Fruit fly (Drosophila melanogaster) whole organism, embryonic: ENCODE results near the gene Tasp1.
A peak's percentile ranks its signal among the peaks of the same experiment; 100 is the strongest.

Experiments used
- B-H1 ChIP-seq: fragments of 200-800 bp; sonication (Bioruptor generic); IDR thresholded peaks from 3 replicates; pipeline ENCODE4 v1.3.6; 2022; ENCODE audit warnings: missing biosample characterization, missing genetic modification characterization
- CG11695 ChIP-seq: fragments of 200-800 bp; sonication (Bioruptor generic); IDR thresholded peaks from 3 replicates; pipeline ENCODE4 v1.3.6; 2022; ENCODE audit warnings: missing biosample characterization, missing genetic modification characterization
- CG1233 ChIP-seq: fragments of 200-800 bp; sonication (Bioruptor generic); optimal IDR thresholded peaks from 4 replicates; lab custom pipeline; 2018; ENCODE audit warnings: missing biosample characterization, mild to moderate bottlenecking, missing genetic modification characterization
- CG13775 ChIP-seq: fragments of 200-800 bp; sonication (Bioruptor generic); optimal IDR thresholded peaks from 3 replicates; lab custom pipeline; 2017; ENCODE audit warnings: missing biosample characterization, mild to moderate bottlenecking, missing genetic modification characterization
- CG14050 ChIP-seq: fragments of 200-800 bp; sonication (Bioruptor generic); IDR thresholded peaks from 3 replicates; pipeline ENCODE4 v1.3.6; 2022; ENCODE audit warnings: missing biosample characterization, missing genetic modification characterization
- CG14667 ChIP-seq: fragments of 200-800 bp; sonication (Bioruptor generic); IDR thresholded peaks from 2 replicates; pipeline ENCODE4 v1.3.6; 2022; ENCODE audit warnings: missing biosample characterization, missing genetic modification characterization
- CG17912 ChIP-seq: fragments of 200-800 bp; sonication (Bioruptor generic); optimal IDR thresholded peaks from 2 replicates; lab custom pipeline; 2018; ENCODE audit warnings: missing biosample characterization, mild to moderate bottlenecking, missing genetic modification characterization
- CG2199 ChIP-seq: fragments of 200-800 bp; sonication (Bioruptor generic); IDR thresholded peaks from 3 replicates; pipeline ENCODE4 v1.3.6; 2022; ENCODE audit warnings: missing biosample characterization, missing genetic modification characterization
- CG2712 ChIP-seq: fragments of 200-800 bp; optimal IDR thresholded peaks from 3 replicates; lab custom pipeline; 2019; ENCODE audit warnings: missing biosample characterization, mild to moderate bottlenecking, missing genetic modification characterization, moderate library complexity
- CG3065 ChIP-seq: fragments of 200-800 bp; sonication (Bioruptor generic); optimal IDR thresholded peaks from 2 replicates; lab custom pipeline; 2016; ENCODE audit warnings: missing biosample characterization, missing genetic modification characterization
- CG3163 ChIP-seq: fragments of 200-800 bp; sonication (Bioruptor generic); optimal IDR thresholded peaks from 3 replicates; lab custom pipeline; 2016; ENCODE audit warnings: missing biosample characterization, missing genetic modification characterization
- CG3838 ChIP-seq: fragments of 200-800 bp; sonication (Bioruptor generic); optimal IDR thresholded peaks from 3 replicates; lab custom pipeline; 2016; ENCODE audit warnings: missing biosample characterization, missing genetic modification characterization
- CG3847 ChIP-seq: fragments of 200-800 bp; sonication (Bioruptor generic); IDR thresholded peaks from 2 replicates; pipeline ENCODE4 v1.3.6; 2022; ENCODE audit warnings: missing biosample characterization, missing genetic modification characterization
- CG6813 ChIP-seq: fragments of 200-800 bp; sonication (Bioruptor generic); optimal IDR thresholded peaks from 2 replicates; lab custom pipeline; 2017; ENCODE audit warnings: missing biosample characterization, missing genetic modification characterization, mild to moderate bottlenecking, moderate library complexity, missing genetic modification reagents
- CG8281 ChIP-seq: fragments of 200-800 bp; sonication (Bioruptor generic); optimal IDR thresholded peaks from 2 replicates; lab custom pipeline; 2018; ENCODE audit warnings: missing biosample characterization, mild to moderate bottlenecking, missing genetic modification characterization, moderate library complexity
- D19A ChIP-seq: fragments of 200-800 bp; optimal IDR thresholded peaks from 3 replicates; lab custom pipeline; 2019; ENCODE audit warnings: missing biosample characterization, mild to moderate bottlenecking, missing genetic modification characterization, moderate library complexity
- Dbx ChIP-seq: fragments of 200-800 bp; sonication (Bioruptor generic); IDR thresholded peaks from 3 replicates; pipeline ENCODE4 v1.3.6; 2022; ENCODE audit warnings: missing biosample characterization, missing genetic modification characterization
- Deaf1 ChIP-seq: fragments of 200-800 bp; optimal IDR thresholded peaks from 3 replicates; lab custom pipeline; 2019; ENCODE audit warnings: missing biosample characterization, mild to moderate bottlenecking, missing genetic modification characterization, moderate library complexity
- Dref ChIP-seq: fragments of 200-800 bp; sonication (Bioruptor generic); IDR thresholded peaks from 2 replicates; pipeline ENCODE4 v1.3.6; 2022; ENCODE audit warnings: missing biosample characterization, missing genetic modification characterization
- MBD-R2 ChIP-seq: fragments of 200-800 bp; sonication (Bioruptor generic); IDR thresholded peaks from 2 replicates; pipeline ENCODE4 v1.3.6; 2022; ENCODE audit warnings: missing biosample characterization, missing genetic modification characterization
- Med ChIP-seq: fragments of 200-800 bp; sonication (Bioruptor generic); peaks from one replicate; lab custom pipeline; 2016; ENCODE audit warnings: missing biosample characterization, missing genetic modification characterization, mild to moderate bottlenecking, inconsistent platforms, moderate library complexity
- Nf-YB ChIP-seq: fragments of 200-800 bp; sonication (Bioruptor generic); optimal IDR thresholded peaks from 3 replicates; lab custom pipeline; 2019; ENCODE audit warnings: missing biosample characterization, mild to moderate bottlenecking, missing genetic modification characterization, moderate library complexity
- Optix ChIP-seq: fragments of 200-800 bp; sonication (Bioruptor generic); IDR thresholded peaks from 3 replicates; pipeline ENCODE4 v1.3.6; 2022; ENCODE audit warnings: missing biosample characterization, missing genetic modification characterization
- PHDP ChIP-seq: fragments of 200-800 bp; sonication (Bioruptor generic); optimal IDR thresholded peaks from 3 replicates; lab custom pipeline; 2018; ENCODE audit warnings: missing biosample characterization, mild to moderate bottlenecking, missing genetic modification characterization, moderate library complexity
- Six4 ChIP-seq: fragments of 200-800 bp; sonication (Bioruptor generic); optimal IDR thresholded peaks from 2 replicates; lab custom pipeline; 2016; ENCODE audit warnings: missing biosample characterization, missing genetic modification characterization
- ab ChIP-seq: fragments of 200-800 bp; sonication (Bioruptor generic); optimal IDR thresholded peaks from 2 replicates; lab custom pipeline; 2016; ENCODE audit warnings: missing biosample characterization, missing genetic modification characterization
- cas ChIP-seq: fragments of 200-800 bp; sonication (Bioruptor generic); IDR thresholded peaks from 2 replicates; pipeline ENCODE4 v1.3.6; 2022; ENCODE audit warnings: missing biosample characterization, missing genetic modification characterization
- cato ChIP-seq: fragments of 200-800 bp; sonication (Bioruptor generic); optimal IDR thresholded peaks from 2 replicates; lab custom pipeline; 2016; ENCODE audit warnings: missing biosample characterization, missing genetic modification characterization, borderline replicate concordance
- crc ChIP-seq: fragments of 200-800 bp; sonication (Bioruptor generic); optimal IDR thresholded peaks from 2 replicates; lab custom pipeline; 2016; ENCODE audit warnings: missing biosample characterization, missing genetic modification characterization
- da ChIP-seq: fragments of 200-800 bp; sonication (Bioruptor generic); optimal IDR thresholded peaks from 2 replicates; lab custom pipeline; 2016; ENCODE audit warnings: missing biosample characterization, missing genetic modification characterization
- dan ChIP-seq: fragments of 200-800 bp; sonication (Bioruptor generic); IDR thresholded peaks from 2 replicates; pipeline ENCODE4 v1.3.6; 2022; ENCODE audit warnings: missing biosample characterization, missing genetic modification characterization
- dmrt11E ChIP-seq: fragments of 200-800 bp; sonication (Bioruptor generic); optimal IDR thresholded peaks from 3 replicates; lab custom pipeline; 2018; ENCODE audit warnings: missing biosample characterization, mild to moderate bottlenecking, missing genetic modification characterization, moderate library complexity
- dmrt99B ChIP-seq: fragments of 200-800 bp; sonication (Bioruptor generic); optimal IDR thresholded peaks from 2 replicates; lab custom pipeline; 2018; ENCODE audit warnings: missing biosample characterization, mild to moderate bottlenecking, missing genetic modification characterization, moderate library complexity
- emc ChIP-seq: fragments of 200-800 bp; sonication (Bioruptor generic); optimal IDR thresholded peaks from 2 replicates; lab custom pipeline; 2016; ENCODE audit warnings: missing biosample characterization, missing genetic modification characterization
- eve ChIP-seq, 2 experiments: fragments of >200 bp; optimal IDR thresholded peaks; 2 replicates each; lab custom pipeline; 2017; ENCODE audit warnings: missing biosample characterization in 2 of 2, missing genetic modification characterization in 2 of 2
- fd102C ChIP-seq: fragments of 200-800 bp; sonication (Bioruptor generic); optimal IDR thresholded peaks from 2 replicates; lab custom pipeline; 2018; ENCODE audit warnings: missing biosample characterization, mild to moderate bottlenecking, missing genetic modification characterization, moderate library complexity
- grau ChIP-seq: fragments of 200-800 bp; optimal IDR thresholded peaks from 3 replicates; lab custom pipeline; 2019; ENCODE audit warnings: missing biosample characterization, mild to moderate bottlenecking, missing genetic modification characterization, moderate library complexity
- h ChIP-seq: fragments of >200 bp; optimal IDR thresholded peaks from 2 replicates; lab custom pipeline; 2017
- hbn ChIP-seq: fragments of 200-800 bp; sonication (Bioruptor generic); IDR thresholded peaks from 2 replicates; pipeline ENCODE4 v1.3.6; 2022; ENCODE audit warnings: missing biosample characterization, missing genetic modification characterization; ENCODE audit not compliant: partially characterized antibody
- kah ChIP-seq: fragments of 200-800 bp; sonication (Bioruptor generic); optimal IDR thresholded peaks from 2 replicates; lab custom pipeline; 2018; ENCODE audit warnings: missing biosample characterization, mild to moderate bottlenecking, missing genetic modification characterization
- luna ChIP-seq: fragments of 200-800 bp; sonication (Bioruptor generic); optimal IDR thresholded peaks from 2 replicates; lab custom pipeline; 2016; ENCODE audit warnings: missing biosample characterization, missing genetic modification characterization
- mirr ChIP-seq: fragments of 200-800 bp; sonication (Bioruptor generic); optimal IDR thresholded peaks from 3 replicates; lab custom pipeline; 2018; ENCODE audit warnings: missing biosample characterization, mild to moderate bottlenecking, missing genetic modification characterization
- nmo ChIP-seq: fragments of 200-800 bp; sonication (Bioruptor generic); optimal IDR thresholded peaks from 2 replicates; lab custom pipeline; 2018; ENCODE audit warnings: missing biosample characterization, mild to moderate bottlenecking, missing genetic modification characterization, moderate library complexity
- org-1 ChIP-seq: fragments of 200-800 bp; sonication (Bioruptor generic); optimal IDR thresholded peaks from 2 replicates; lab custom pipeline; 2017; ENCODE audit warnings: missing biosample characterization, missing genetic modification characterization
- pb ChIP-seq: fragments of 200-800 bp; sonication (Bioruptor generic); optimal IDR thresholded peaks from 3 replicates; lab custom pipeline; 2016; ENCODE audit warnings: missing biosample characterization, missing genetic modification characterization
- pho ChIP-seq: fragments of 200-800 bp; sonication (Bioruptor generic); optimal IDR thresholded peaks from 2 replicates; lab custom pipeline; 2016; ENCODE audit warnings: missing biosample characterization, missing genetic modification characterization
- phol ChIP-seq: fragments of 200-800 bp; sonication (Bioruptor generic); optimal IDR thresholded peaks from 3 replicates; lab custom pipeline; 2018; ENCODE audit warnings: missing biosample characterization, mild to moderate bottlenecking, missing genetic modification characterization, moderate library complexity
- row ChIP-seq: fragments of 200-800 bp; sonication (Bioruptor generic); IDR thresholded peaks from 3 replicates; pipeline ENCODE4 v1.3.6; 2022; ENCODE audit warnings: missing biosample characterization, missing genetic modification characterization
- sd ChIP-seq: fragments of 200-800 bp; sonication (Bioruptor generic); optimal IDR thresholded peaks from 3 replicates; lab custom pipeline; 2018; ENCODE audit warnings: missing biosample characterization, mild to moderate bottlenecking, missing genetic modification characterization, moderate library complexity
- sens ChIP-seq: fragments of 200-800 bp; sonication (Bioruptor generic); peaks from one replicate; lab custom pipeline; 2016; ENCODE audit warnings: missing biosample characterization, missing genetic modification characterization
- stc ChIP-seq: fragments of 200-800 bp; sonication (Bioruptor generic); IDR thresholded peaks from 2 replicates; pipeline ENCODE4 v1.3.6; 2022; ENCODE audit warnings: missing biosample characterization, missing genetic modification characterization
- trem ChIP-seq: fragments of 200-800 bp; optimal IDR thresholded peaks from 3 replicates; lab custom pipeline; 2019; ENCODE audit warnings: missing biosample characterization, mild to moderate bottlenecking, missing genetic modification characterization, moderate library complexity

Gene Tasp1

DNA sequence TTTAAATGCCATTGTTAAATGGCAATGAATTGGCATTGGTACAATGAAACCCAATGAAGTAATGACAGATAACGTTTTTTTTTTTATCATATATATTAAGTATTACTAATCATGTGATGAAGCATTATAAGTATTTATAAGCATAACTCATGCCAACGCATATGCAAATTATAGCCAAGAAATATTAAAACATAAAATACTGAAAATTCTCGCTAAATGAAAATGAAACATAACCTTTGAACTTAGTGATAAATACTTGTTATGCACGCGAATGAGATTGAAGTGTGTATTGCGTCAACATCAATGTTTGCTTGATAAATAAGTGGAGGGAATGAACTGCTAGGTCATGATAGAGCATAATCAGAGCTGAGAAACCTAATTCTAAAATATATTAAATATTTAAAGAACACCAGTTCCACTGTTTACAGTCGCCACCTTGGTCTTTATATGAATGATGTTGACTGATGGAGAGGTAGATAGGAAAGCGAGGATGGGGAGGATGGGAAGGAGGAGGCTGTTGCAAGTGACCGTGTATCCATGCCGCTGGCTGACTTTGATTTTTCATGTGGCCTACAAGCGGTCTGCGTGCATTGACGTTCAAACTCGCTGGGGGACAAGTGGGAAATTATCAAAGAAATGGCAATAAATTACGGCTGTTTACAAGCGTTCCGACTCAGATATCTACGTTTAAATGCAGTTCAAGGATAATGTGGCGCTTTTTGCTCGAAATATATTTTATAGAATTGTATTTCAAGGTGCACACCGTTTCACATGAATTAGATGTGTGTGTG is 31.0 kb downstream of the Tasp1 start (continued):
- peak; percentile 86 for TF ChIP-seq sens (GFP tag; lab: Kevin White, UChicago)
- no peak for TF ChIP-seq pb (GFP tag; lab: Kevin White, UChicago)
- TF ChIP-seq Dref (GFP tag; lab: Robert Waterston, UW): no peak
- TF ChIP-seq Nf-YB (GFP tag; lab: Kevin White, UChicago): no peak
- TF ChIP-seq Deaf1: no peak
- TF ChIP-seq CG3838 (GFP tag; lab: Kevin White, UChicago): no peak
- TF ChIP-seq stc: no peak
- no peak for TF ChIP-seq row
- no peak for TF ChIP-seq ab (GFP tag; lab: Kevin White, UChicago)
- no peak for TF ChIP-seq kah
- TF ChIP-seq CG14667 (GFP tag; lab: Robert Waterston, UW): no peak
- TF ChIP-seq hbn (GFP tag; lab: Robert Waterston, UW): no peak
- TF ChIP-seq nmo (GFP tag; lab: Kevin White, UChicago): no peak
- TF ChIP-seq eve (GFP tag; optimal IDR thresholded peaks at IDR 0.05; lab: Kevin White, UChicago): no peak
- no peak for TF ChIP-seq emc (GFP tag; lab: Kevin White, UChicago)
- no peak for TF ChIP-seq phol
- TF ChIP-seq trem (tag; lab: Kevin White, UChicago): peak; percentile 9
- no peak for TF ChIP-seq Dbx (GFP tag; lab: Robert Waterston, UW)
- no peak for TF ChIP-seq MBD-R2
- no peak for TF ChIP-seq CG2199 (GFP tag; lab: Robert Waterston, UW)
- TF ChIP-seq CG3163 (GFP tag; lab: Kevin White, UChicago): no peak
- TF ChIP-seq CG2712 (tag; lab: Kevin White, UChicago): peak; percentile 22
- no peak for TF ChIP-seq org-1 (GFP tag; lab: Kevin White, UChicago)
- no peak for TF ChIP-seq CG3847 (GFP tag; lab: Robert Waterston, UW)
- no peak for TF ChIP-seq mirr
- no peak for TF ChIP-seq CG3065 (GFP tag; lab: Kevin White, UChicago)
- no peak for TF ChIP-seq grau (tag; lab: Kevin White, UChicago)
- TF ChIP-seq PHDP (tag; lab: Kevin White, UChicago): peak; percentile 25
- peak; percentile 14 for TF ChIP-seq dmrt99B
- TF ChIP-seq dan (GFP tag; lab: Robert Waterston, UW): no peak
- TF ChIP-seq dmrt11E (tag; lab: Kevin White, UChicago): peak; percentile 57
- TF ChIP-seq luna (GFP tag; lab: Kevin White, UChicago): no peak
- peak; percentile 8 for TF ChIP-seq D19A
- no peak for TF ChIP-seq CG1233 (GFP tag; lab: Kevin White, UChicago)
- TF ChIP-seq cato: no peak
- TF ChIP-seq CG6813 (GFP tag; lab: Kevin White, UChicago): peak; percentile 61
- TF ChIP-seq CG13775 (GFP tag; lab: Kevin White, UChicago): no peak
- TF ChIP-seq h (lab: Kevin White, UChicago): no peak
- TF ChIP-seq Optix (GFP tag; lab: Robert Waterston, UW): no peak
- TF ChIP-seq pho (GFP tag; lab: Kevin White, UChicago): no peak
- TF ChIP-seq B-H1 (GFP tag; lab: Robert Waterston, UW): no peak
- TF ChIP-seq CG8281: peak; percentile 3
- TF ChIP-seq crc: no peak
- no peak for TF ChIP-seq CG14050
- peak; percentile 56 for TF ChIP-seq Med
- TF ChIP-seq cas (GFP tag; lab: Robert Waterston, UW): no peak
- TF ChIP-seq sd (tag; lab: Kevin White, UChicago): peak; percentile 22
- no peak for TF ChIP-seq fd102C
- TF ChIP-seq da (GFP tag; lab: Kevin White, UChicago): no peak
- no peak for TF ChIP-seq CG17912 (GFP tag; lab: Kevin White, UChicago)
- no peak for TF ChIP-seq CG11695 (GFP tag; lab: Robert Waterston, UW)
- TF ChIP-seq Six4: no peak
